Worm (Caenorhabditis elegans) whole organism, young adult: ENCODE measurements around the gene idh-2.

Source experiments
- D2030.7 ChIP-seq: fragments of 200-800 bp; sonication (Bioruptor generic); IDR thresholded peaks from 2 replicates; pipeline ENCODE4 v1.3.6; 2022; ENCODE audit warnings: missing genetic modification reagents, missing genetic modification characterization, missing compliant biosample characterization
- ama-1 ChIP-seq, 3 experiments: fragments of 150-350 bp in 1 of 3; sonication (generic microtip) in 2 of 3; optimal IDR thresholded peaks; 2 replicates each; lab custom pipeline; 2014 to 2018; ENCODE audit warnings: missing biosample characterization in 2 of 3, missing genetic modification characterization in 2 of 3, missing genetic modification reagents in 2 of 3
- aptf-2 ChIP-seq: fragments of 200-800 bp; sonication (Bioruptor generic); conservative IDR thresholded peaks from 2 replicates; pipeline ENCODE4 v1.3.6; 2022; ENCODE audit warnings: missing genetic modification reagents, missing genetic modification characterization, missing compliant biosample characterization
- atf-7 ChIP-seq: sonication (generic microtip); optimal IDR thresholded peaks from 2 replicates; lab custom pipeline; 2017; ENCODE audit warnings: mild to moderate bottlenecking, missing genetic modification characterization, missing compliant biosample characterization
- ekl-4 ChIP-seq: fragments of 200-800 bp; sonication (Bioruptor generic); IDR thresholded peaks from 2 replicates; pipeline ENCODE4 v1.3.6; 2022; ENCODE audit warnings: missing genetic modification reagents, missing genetic modification characterization, missing compliant biosample characterization
- lir-1 ChIP-seq: fragments of 200-800 bp; sonication (Bioruptor generic); conservative IDR thresholded peaks from 2 replicates; pipeline ENCODE4 v1.3.6; 2022; ENCODE audit warnings: missing genetic modification reagents, missing genetic modification characterization, missing compliant biosample characterization
- unc-130 ChIP-seq: sonication (generic microtip); optimal IDR thresholded peaks from 2 replicates; lab custom pipeline; 2016; ENCODE audit warnings: missing genetic modification reagents, missing genetic modification characterization, missing compliant biosample characterization

ce11 chrX:11185498-11185897 is 30.3 kb upstream of the idh-2 start, which contains the start of gene gnrr-7:
- no peak for TF ChIP-seq ekl-4 (GFP tag; lab: Robert Waterston, UW)
- TF ChIP-seq aptf-2 (GFP tag; lab: Robert Waterston, UW) = no peak
- TF ChIP-seq unc-130 (GFP tag; lab: Kevin White, UChicago) = no peak
- TF ChIP-seq lir-1 = no peak
- TF ChIP-seq D2030.7 = no peak
- TF ChIP-seq ama-1 (optimal IDR thresholded peaks at IDR 0.05; lab: Kevin White, UChicago) = no peak
- TF ChIP-seq ama-1 (GFP tag; optimal IDR thresholded peaks at IDR 0.05; lab: Kevin White, UChicago) = no peak
- TF ChIP-seq atf-7 = no peak
